Worm (Caenorhabditis elegans): Measurements from ENCODE around the gene R05D3.3.

DNA sequence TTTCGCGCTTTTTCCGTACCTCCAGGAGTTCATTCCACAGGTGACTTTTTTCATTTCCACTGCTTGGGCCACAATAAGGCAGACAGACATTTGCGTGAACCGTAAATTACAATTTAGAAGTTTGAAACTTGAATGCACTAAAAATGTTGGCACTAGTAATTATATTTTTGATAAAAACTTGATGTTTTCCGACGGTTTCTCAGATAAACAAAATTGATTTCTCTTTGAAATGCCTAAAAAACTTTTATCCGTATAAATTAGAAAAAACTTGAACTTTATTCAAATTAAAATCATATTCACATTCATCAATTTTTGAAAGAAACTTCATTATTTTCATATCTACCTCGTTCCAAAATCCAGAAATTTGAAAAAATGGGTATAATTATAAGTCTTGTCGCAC, 31.9 kb downstream of the R05D3.3 start, which contains the start of gene ZK353.3:
- TF ChIP-seq nhr-76 (tag; optimal IDR thresholded peaks at IDR 0.05) = no peak
- no peak for TF ChIP-seq nhr-28 (tag; optimal IDR thresholded peaks at IDR 0.05)
- TF ChIP-seq lsy-2 (tag; optimal IDR thresholded peaks at IDR 0.05) = no peak
- no peak for TF ChIP-seq lin-32 (GFP tag; optimal IDR thresholded peaks at IDR 0.05)
- TF ChIP-seq nhr-237 (tag; optimal IDR thresholded peaks at IDR 0.05) = no peak

Measured in whole organism, mixed stage, embryonic.